Fruit fly (Drosophila melanogaster): ENCODE measurements around the gene Coq3.

Coq3 gene

DNA sequence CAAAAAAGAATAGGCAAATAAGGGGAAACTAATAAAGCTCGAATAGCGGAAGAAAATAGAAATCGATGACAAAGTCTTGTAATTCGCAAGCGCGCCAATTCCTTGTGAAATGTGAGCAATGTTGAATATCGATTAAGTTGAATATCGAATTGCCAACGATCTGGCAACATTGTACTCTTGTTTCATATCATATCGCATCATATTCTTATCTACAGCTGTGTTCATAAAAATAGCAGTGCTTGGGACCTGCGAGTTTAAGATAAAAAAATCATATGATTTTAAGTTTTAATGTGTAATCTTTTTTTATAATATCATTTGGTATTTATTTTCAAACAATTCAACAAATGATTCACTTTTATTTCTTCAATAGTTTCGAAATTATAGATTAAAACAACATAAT lies 9.4 kb downstream of the Coq3 start (continued):
- TF ChIP-seq CG16815 (GFP tag; optimal IDR thresholded peaks at IDR 0.05) = no peak
- TF ChIP-seq so (GFP tag; IDR thresholded peaks at IDR 0.05) = peak; percentile 71; the same call in 1 of the 3 replicates
- no peak for TF ChIP-seq caup (GFP tag; optimal IDR thresholded peaks at IDR 0.05; ENCODE audit: severe bottlenecking)
- TF ChIP-seq otp (GFP tag; IDR thresholded peaks at IDR 0.05) = 0 out of 3 replicates have a peak, but pooled peaks have one; percentile 12
- TF ChIP-seq NC2α (GFP tag; optimal IDR thresholded peaks at IDR 0.05) = no peak
- no peak for TF ChIP-seq mld (GFP tag; IDR thresholded peaks at IDR 0.05; ENCODE audit: partially characterized antibody)
- TF ChIP-seq ham (GFP tag; IDR thresholded peaks at IDR 0.05) = no peak
- no peak for TF ChIP-seq Atf3 (GFP tag; optimal IDR thresholded peaks at IDR 0.05)
- TF ChIP-seq CG4328 (GFP tag; optimal IDR thresholded peaks at IDR 0.05) = no peak
- TF ChIP-seq CHES-1-like (GFP tag; optimal IDR thresholded peaks at IDR 0.05) = no peak
- TF ChIP-seq danr (GFP tag; IDR thresholded peaks at IDR 0.05) = no peak
- TF ChIP-seq zfh2 (GFP tag; optimal IDR thresholded peaks at IDR 0.05) = no peak
- TF ChIP-seq hbn (GFP tag; IDR thresholded peaks at IDR 0.05; ENCODE audit: partially characterized antibody) = peak; percentile 73
- TF ChIP-seq grn (GFP tag; optimal IDR thresholded peaks at IDR 0.05) = peak; percentile 90
- TF ChIP-seq CG14667 (GFP tag; IDR thresholded peaks at IDR 0.05) = peak; percentile 35; the same call in 1 of the 2 replicates
- peak; percentile 69 for TF ChIP-seq CG2712 (tag; optimal IDR thresholded peaks at IDR 0.05)
- TF ChIP-seq Ravus (GFP tag; IDR thresholded peaks at IDR 0.05) = no peak
- TF ChIP-seq trem (tag; optimal IDR thresholded peaks at IDR 0.05) = peak; percentile 67
- peak; percentile 55; the same call in 1 of the 3 replicates for TF ChIP-seq Dbx (GFP tag; IDR thresholded peaks at IDR 0.05)
- no peak for TF ChIP-seq cas (GFP tag; IDR thresholded peaks at IDR 0.05)
- TF ChIP-seq CG14441 (GFP tag; IDR thresholded peaks at IDR 0.05) = no peak
- TF ChIP-seq nerfin-1 (tag; optimal IDR thresholded peaks at IDR 0.05) = peak; percentile 27
- no peak for TF ChIP-seq mirr (GFP tag; optimal IDR thresholded peaks at IDR 0.05)
- TF ChIP-seq ssp (GFP tag; IDR thresholded peaks at IDR 0.05) = peak; percentile 53
- no peak for TF ChIP-seq pfk (GFP tag; optimal IDR thresholded peaks at IDR 0.05)
- peak; percentile 72 for TF ChIP-seq BEAF-32 (GFP tag; optimal IDR thresholded peaks at IDR 0.05)
- no peak for TF ChIP-seq Sin3A (optimal IDR thresholded peaks at IDR 0.05)
- no peak for TF ChIP-seq sd (tag; optimal IDR thresholded peaks at IDR 0.05)
- peak; percentile 32 for TF ChIP-seq CG10366 (GFP tag; IDR thresholded peaks at IDR 0.05)
- no peak for TF ChIP-seq sc (optimal IDR thresholded peaks at IDR 0.05)
- no peak for TF ChIP-seq sc (GFP tag; optimal IDR thresholded peaks at IDR 0.05)
- peak; percentile 64 for TF ChIP-seq Six4 (GFP tag; optimal IDR thresholded peaks at IDR 0.05)
- no peak for TF ChIP-seq ara (GFP tag; IDR thresholded peaks at IDR 0.05)
- TF ChIP-seq CG12219 (GFP tag; optimal IDR thresholded peaks at IDR 0.05) = no peak
- TF ChIP-seq klu (GFP tag; IDR thresholded peaks at IDR 0.05) = no peak
- peak; percentile 29 for TF ChIP-seq CG15601 (tag; optimal IDR thresholded peaks at IDR 0.05)
- TF ChIP-seq CG33557 (GFP tag; optimal IDR thresholded peaks at IDR 0.05) = peak; percentile 21
- TF ChIP-seq Ssrp (tag; optimal IDR thresholded peaks at IDR 0.05) = no peak
- TF ChIP-seq nerfin-2 (GFP tag; IDR thresholded peaks at IDR 0.05; ENCODE audit: partially characterized antibody) = no peak
- no peak; the same call in 1 of the 2 replicates for TF ChIP-seq sna (GFP tag; IDR thresholded peaks at IDR 0.05; ENCODE audit: partially characterized antibody)
- no peak for TF ChIP-seq ash1 (GFP tag; optimal IDR thresholded peaks at IDR 0.05)
- TF ChIP-seq Hsf (GFP tag; optimal IDR thresholded peaks at IDR 0.05) = peak; percentile 10
- TF ChIP-seq eyg (GFP tag; optimal IDR thresholded peaks at IDR 0.05) = no peak
- TF ChIP-seq slp2 (GFP tag; optimal IDR thresholded peaks at IDR 0.05) = no peak
- TF ChIP-seq CG10147 (GFP tag; optimal IDR thresholded peaks at IDR 0.05) = peak; percentile 57
- no peak for TF ChIP-seq fd3F (GFP tag; optimal IDR thresholded peaks at IDR 0.05)
- peak; percentile 93 for TF ChIP-seq CG2116 (GFP tag; optimal IDR thresholded peaks at IDR 0.05)
- no peak for TF ChIP-seq eve (GFP tag; optimal IDR thresholded peaks at IDR 0.05)
- TF ChIP-seq gsb (GFP tag; IDR thresholded peaks at IDR 0.05) = no peak
- no peak for TF ChIP-seq CG9215 (GFP tag; IDR thresholded peaks at IDR 0.05)
- peak; percentile 30 for TF ChIP-seq CG12942 (GFP tag; optimal IDR thresholded peaks at IDR 0.05)
- peak; percentile 55 for TF ChIP-seq Ets97D (GFP tag; optimal IDR thresholded peaks at IDR 0.05)

Measured in whole organism, embryonic.